Fruit fly (Drosophila melanogaster): ENCODE results near the gene Usp30.
A peak's percentile ranks its signal among the peaks of the same experiment; 100 is the strongest.

The Usp30 gene

DNA sequence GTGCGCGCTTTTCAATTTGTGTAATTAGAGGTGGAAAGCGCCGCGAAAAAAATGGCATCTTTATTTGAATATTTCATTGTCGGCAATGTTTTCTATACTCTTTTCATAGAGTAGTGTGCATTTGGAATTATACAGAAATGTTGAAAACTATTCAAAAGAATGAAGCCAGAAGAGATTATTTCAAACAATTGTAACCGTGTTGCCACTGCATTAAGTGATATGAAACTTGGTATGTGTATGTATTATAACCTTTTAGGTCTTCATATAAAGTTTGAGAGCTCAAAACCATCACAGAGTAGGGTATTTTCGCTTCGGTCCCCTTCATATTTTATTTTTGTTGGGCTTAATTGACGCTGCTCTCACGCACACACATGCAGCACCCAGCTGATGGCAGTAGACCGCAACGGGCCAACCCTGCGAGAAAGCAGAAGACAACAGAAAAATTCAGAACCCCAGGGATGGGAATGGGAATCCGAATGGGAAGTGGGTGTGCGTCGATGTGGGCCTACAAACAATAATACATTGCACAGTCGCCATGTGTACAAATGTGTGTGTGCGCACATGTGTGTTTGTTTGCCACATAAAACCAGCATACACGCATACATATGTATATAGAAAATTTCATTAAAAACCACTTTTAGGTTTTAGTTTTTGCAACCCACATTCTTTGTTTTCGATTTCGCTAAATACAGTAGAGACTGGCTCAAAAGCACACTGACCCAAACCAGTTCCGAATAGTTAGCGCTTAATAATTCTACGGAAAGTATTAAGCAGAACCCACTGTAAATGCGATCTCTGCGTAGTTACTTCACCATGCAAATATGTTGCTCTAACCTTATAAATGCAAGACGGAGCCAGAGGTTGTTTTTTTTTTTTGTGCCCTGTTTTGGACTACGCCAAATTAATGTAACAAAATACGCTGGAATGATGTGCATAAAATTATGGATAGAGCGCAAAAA lies 15.2 kb upstream of the Usp30 start (continued):
- TF ChIP-seq CG11762 (GFP tag; optimal IDR thresholded peaks at IDR 0.05; ENCODE audit: insufficient read depth) (no peak), eg (GFP tag; IDR thresholded peaks at IDR 0.05) (peak; percentile 28; the same call in 1 of the 3 replicates), lz (GFP tag; optimal IDR thresholded peaks at IDR 0.05) (peak; percentile 4), CG6792 (GFP tag; optimal IDR thresholded peaks at IDR 0.05) (peak; percentile 42), topi (GFP tag; optimal IDR thresholded peaks at IDR 0.05) (no peak), spab (GFP tag; optimal IDR thresholded peaks at IDR 0.05) (peak; percentile 12), Smox (GFP tag; optimal IDR thresholded peaks at IDR 0.05) (no peak), CG6163 (GFP tag; IDR thresholded peaks at IDR 0.05) (peak; percentile 42; the same call in 2 of the 3 replicates), ss (GFP tag; optimal IDR thresholded peaks at IDR 0.05) (peak in 1 of 2 experiments; percentile 27), Sox14 (GFP tag; optimal IDR thresholded peaks at IDR 0.05) (peak; percentile 16), CG1621 (tag; optimal IDR thresholded peaks at IDR 0.05) (no peak), CG8632 (GFP tag; optimal IDR thresholded peaks at IDR 0.05) (no peak), pdm3 (GFP tag; optimal IDR thresholded peaks at IDR 0.05) (peak; percentile 5), CG4318 (GFP tag; optimal IDR thresholded peaks at IDR 0.05) (peak; percentile 11), Eip93F (GFP tag; optimal IDR thresholded peaks at IDR 0.05) (no peak), OdsH (GFP tag; optimal IDR thresholded peaks at IDR 0.05) (peak; percentile 7), CG8319 (GFP tag; optimal IDR thresholded peaks at IDR 0.05) (no peak), CG9139 (GFP tag; optimal IDR thresholded peaks at IDR 0.05) (no peak), esn (GFP tag; optimal IDR thresholded peaks at IDR 0.05) (peak; percentile 39), fd59A (GFP tag; optimal IDR thresholded peaks at IDR 0.05) (peak; percentile 23), Eip75B (GFP tag; optimal IDR thresholded peaks at IDR 0.05) (no peak), Sox15 (GFP tag; optimal IDR thresholded peaks at IDR 0.05) (no peak), Hr4 (GFP tag; optimal IDR thresholded peaks at IDR 0.05) (peak; percentile 17), CG10631 (GFP tag; optimal IDR thresholded peaks at IDR 0.05) (peak; percentile 35), CG6276 (GFP tag; optimal IDR thresholded peaks at IDR 0.05) (peak; percentile 6), net (GFP tag; optimal IDR thresholded peaks at IDR 0.05) (peak; percentile 26), CG8119 (GFP tag; IDR thresholded peaks at IDR 0.05) (no peak), achi (GFP tag; optimal IDR thresholded peaks at IDR 0.05) (peak; percentile 4), Sox102F (GFP tag; optimal IDR thresholded peaks at IDR 0.05) (peak; percentile 4)

dm6 chrX:5893165-5893564 lies 13.6 kb upstream of the Usp30 start:
- TF ChIP-seq svp (GFP tag): peak; percentile 20
- TF ChIP-seq vri (GFP tag; optimal IDR thresholded peaks at IDR 0.05): peak; percentile 11
- 0 out of 3 replicates have a peak, but pooled peaks have one; percentile 11 for TF ChIP-seq CG6163 (GFP tag; IDR thresholded peaks at IDR 0.05)
- no peak for TF ChIP-seq CG6808 (GFP tag; optimal IDR thresholded peaks at IDR 0.05)

DNA sequence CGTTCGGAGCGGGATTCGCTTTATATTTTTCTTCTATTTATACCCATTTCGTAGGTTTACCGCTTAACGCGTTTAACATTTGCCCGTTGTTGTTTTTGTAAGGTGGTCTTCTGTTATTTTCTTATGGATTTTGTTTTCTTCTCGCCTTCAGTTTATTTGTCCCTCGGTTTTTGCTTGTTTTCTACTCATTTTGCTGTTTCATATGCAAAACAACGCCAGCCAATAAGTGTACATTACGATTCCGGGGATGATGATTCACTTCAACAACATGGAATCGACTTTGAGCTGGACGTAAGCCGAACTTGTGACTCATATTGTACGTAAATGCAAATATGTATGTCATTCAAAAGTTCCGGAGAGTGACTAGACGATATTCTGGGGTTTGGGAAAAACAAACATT lies 12.9 kb upstream of the Usp30 start:
- TF ChIP-seq fd85E (GFP tag; optimal IDR thresholded peaks at IDR 0.05) (no peak), CG1621 (tag; optimal IDR thresholded peaks at IDR 0.05) (peak; percentile 30), ss (GFP tag; optimal IDR thresholded peaks at IDR 0.05) (peak in 1 of 2 experiments; percentile 21), CG9139 (GFP tag; optimal IDR thresholded peaks at IDR 0.05) (peak; percentile 23)

DNA sequence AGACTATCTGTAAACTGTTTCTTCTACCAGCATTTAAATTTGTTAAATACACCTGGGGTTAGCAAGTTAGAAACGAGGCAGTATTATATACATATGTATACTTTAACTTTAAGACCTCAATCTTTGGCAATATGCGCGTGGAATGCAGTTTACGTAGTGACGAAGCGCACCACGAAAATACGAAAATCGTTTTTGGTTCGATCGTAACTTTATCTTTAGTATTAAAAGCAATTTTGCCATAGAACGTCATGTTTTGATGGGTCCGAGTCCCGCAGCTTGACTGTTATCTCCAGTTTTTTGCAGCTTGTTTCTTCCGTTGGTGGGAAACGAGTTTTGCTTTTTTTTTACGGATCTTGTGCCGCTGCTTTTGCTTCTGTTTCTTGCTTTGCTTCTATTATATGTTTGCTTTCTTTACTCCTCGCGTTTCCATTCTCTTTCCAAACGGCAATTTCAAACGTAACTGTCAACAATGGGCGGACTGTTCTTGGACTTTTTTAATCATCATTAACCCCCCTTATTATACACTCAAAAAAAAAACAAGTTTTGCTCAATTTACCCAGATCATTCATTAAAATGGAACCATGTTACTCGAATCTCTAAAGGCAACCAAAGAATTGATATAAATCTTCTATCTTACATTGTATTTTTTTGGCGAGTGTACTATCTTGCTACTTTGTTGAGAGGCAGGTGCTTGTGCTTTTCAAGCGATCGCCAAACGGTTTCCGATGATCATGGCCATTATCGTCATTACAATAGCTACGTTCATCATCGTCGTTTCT lies 12.3 kb upstream of the Usp30 start:
- TF ChIP-seq lz (GFP tag; optimal IDR thresholded peaks at IDR 0.05) (peak; percentile 53), CG16779 (tag; optimal IDR thresholded peaks at IDR 0.05) (no peak), fd59A (GFP tag; optimal IDR thresholded peaks at IDR 0.05) (peak; percentile 16), acj6 (GFP tag; optimal IDR thresholded peaks at IDR 0.05) (peak; percentile 52), Eip78C (GFP tag) (peak; percentile 82), cyc (GFP tag; optimal IDR thresholded peaks at IDR 0.05) (peak; percentile 34), Sox14 (GFP tag; optimal IDR thresholded peaks at IDR 0.05) (peak; percentile 57), pdm3 (GFP tag; optimal IDR thresholded peaks at IDR 0.05) (peak; percentile 70), fkh (GFP tag; optimal IDR thresholded peaks at IDR 0.05) (peak; percentile 1), CG6808 (GFP tag; optimal IDR thresholded peaks at IDR 0.05) (peak; percentile 20), CG6854 (GFP tag; optimal IDR thresholded peaks at IDR 0.05) (no peak), CG3032 (tag; optimal IDR thresholded peaks at IDR 0.05) (no peak), CG8319 (GFP tag; optimal IDR thresholded peaks at IDR 0.05) (no peak), Lpt (GFP tag; optimal IDR thresholded peaks at IDR 0.05) (peak; percentile 61), Blimp-1 (GFP tag; optimal IDR thresholded peaks at IDR 0.05) (no peak), CG31627 (GFP tag; optimal IDR thresholded peaks at IDR 0.05) (peak; percentile 61), esn (GFP tag; optimal IDR thresholded peaks at IDR 0.05) (peak; percentile 70)
